Fruit fly (Drosophila melanogaster): Measurements from ENCODE around the gene Rbp6.

The Rbp6 gene

dm6 chr3L:17238129-17238732, at the start of gene Rbp6:
Gene Rbp6 (minus strand): TSS chr3L:17238212.
- no peak for TF ChIP-seq Crg-1 (GFP tag; optimal IDR thresholded peaks at IDR 0.05)
- no peak for TF ChIP-seq cnc (optimal IDR thresholded peaks at IDR 0.05)
- no peak for TF ChIP-seq Hr96 (GFP tag; optimal IDR thresholded peaks at IDR 0.05)
- TF ChIP-seq CG1620 (GFP tag; optimal IDR thresholded peaks at IDR 0.05): no peak
- TF ChIP-seq pad (GFP tag; optimal IDR thresholded peaks at IDR 0.05): no peak
- TF ChIP-seq ovo (GFP tag; optimal IDR thresholded peaks at IDR 0.05): no peak
- no peak for TF ChIP-seq Clk (GFP tag; optimal IDR thresholded peaks at IDR 0.05)
- TF ChIP-seq CG33017 (tag; optimal IDR thresholded peaks at IDR 0.05): no peak
- TF ChIP-seq kay (GFP tag; ENCODE audit: borderline replicate concordance): no peak
- TF ChIP-seq CG14711 (tag; optimal IDR thresholded peaks at IDR 0.05): no peak
- TF ChIP-seq cic (GFP tag; optimal IDR thresholded peaks at IDR 0.05): peak; percentile 57
- peak; percentile 90 for TF ChIP-seq Mnt (GFP tag; optimal IDR thresholded peaks at IDR 0.05)
- peak; percentile 8 for TF ChIP-seq CG7101 (tag; optimal IDR thresholded peaks at IDR 0.05)
- TF ChIP-seq CG11617 (GFP tag; optimal IDR thresholded peaks at IDR 0.05): no peak
- peak; percentile 35 for TF ChIP-seq tj (GFP tag; optimal IDR thresholded peaks at IDR 0.05)
- TF ChIP-seq bab1 (GFP tag; optimal IDR thresholded peaks at IDR 0.05): no peak
- peak; percentile 37 for TF ChIP-seq CG12768 (GFP tag; optimal IDR thresholded peaks at IDR 0.05)
- no peak for TF ChIP-seq CG5204 (GFP tag; optimal IDR thresholded peaks at IDR 0.05)
- no peak for TF ChIP-seq toe (GFP tag; optimal IDR thresholded peaks at IDR 0.05)
- TF ChIP-seq CG7045 (GFP tag; optimal IDR thresholded peaks at IDR 0.05): no peak

- TF ChIP-seq CG12768 (GFP tag; optimal IDR thresholded peaks at IDR 0.05) (no peak), CG11617 (GFP tag; optimal IDR thresholded peaks at IDR 0.05) (no peak), CG1620 (GFP tag; optimal IDR thresholded peaks at IDR 0.05) (no peak), CG5204 (GFP tag; optimal IDR thresholded peaks at IDR 0.05) (no peak), ovo (GFP tag; optimal IDR thresholded peaks at IDR 0.05) (no peak), Mnt (GFP tag; optimal IDR thresholded peaks at IDR 0.05) (no peak), toe (GFP tag; optimal IDR thresholded peaks at IDR 0.05) (no peak), CG7101 (tag; optimal IDR thresholded peaks at IDR 0.05) (no peak), Clk (GFP tag; optimal IDR thresholded peaks at IDR 0.05) (no peak), cnc (optimal IDR thresholded peaks at IDR 0.05) (no peak), Hr96 (GFP tag; optimal IDR thresholded peaks at IDR 0.05) (no peak), tj (GFP tag; optimal IDR thresholded peaks at IDR 0.05) (no peak), CG33017 (tag; optimal IDR thresholded peaks at IDR 0.05) (no peak), bab1 (GFP tag; optimal IDR thresholded peaks at IDR 0.05) (no peak), cic (GFP tag; optimal IDR thresholded peaks at IDR 0.05) (no peak), Crg-1 (GFP tag; optimal IDR thresholded peaks at IDR 0.05) (no peak)
Observed at dm6 chr3L:17269463-17269862, 31.5 kb upstream of the Rbp6 start.

- no peak for TF ChIP-seq ovo (GFP tag; optimal IDR thresholded peaks at IDR 0.05)
- no peak for TF ChIP-seq bab1 (GFP tag; optimal IDR thresholded peaks at IDR 0.05)
- TF ChIP-seq Hr96 (GFP tag; optimal IDR thresholded peaks at IDR 0.05): no peak
- TF ChIP-seq cnc (optimal IDR thresholded peaks at IDR 0.05): no peak
- no peak for TF ChIP-seq Mnt (GFP tag; optimal IDR thresholded peaks at IDR 0.05)
- no peak for TF ChIP-seq CG7045 (GFP tag; optimal IDR thresholded peaks at IDR 0.05)
- TF ChIP-seq CG14711 (tag; optimal IDR thresholded peaks at IDR 0.05): no peak
- no peak for TF ChIP-seq CG33017 (tag; optimal IDR thresholded peaks at IDR 0.05)
- TF ChIP-seq pad (GFP tag; optimal IDR thresholded peaks at IDR 0.05): no peak
- no peak for TF ChIP-seq Clk (GFP tag; optimal IDR thresholded peaks at IDR 0.05)
Observed at dm6 chr3L:17264116-17264515, 26.1 kb upstream of the Rbp6 start, which contains the start of gene CG13723. Gene CG13723 (plus strand): TSS chr3L:17264416.

dm6 chr3L:17257199-17257598, 19.2 kb upstream of the Rbp6 start:
- TF ChIP-seq CG12768 (GFP tag; optimal IDR thresholded peaks at IDR 0.05) (no peak), Clk (GFP tag; optimal IDR thresholded peaks at IDR 0.05) (no peak), CG11617 (GFP tag; optimal IDR thresholded peaks at IDR 0.05) (no peak), CG33017 (tag; optimal IDR thresholded peaks at IDR 0.05) (no peak), Mnt (GFP tag; optimal IDR thresholded peaks at IDR 0.05) (no peak), tj (GFP tag; optimal IDR thresholded peaks at IDR 0.05) (no peak), CG7045 (GFP tag; optimal IDR thresholded peaks at IDR 0.05) (peak; percentile 51), CG14711 (tag; optimal IDR thresholded peaks at IDR 0.05) (no peak), CG5204 (GFP tag; optimal IDR thresholded peaks at IDR 0.05) (peak; percentile 7), ovo (GFP tag; optimal IDR thresholded peaks at IDR 0.05) (no peak), Hr96 (GFP tag; optimal IDR thresholded peaks at IDR 0.05) (peak; percentile 20), kay (GFP tag; ENCODE audit: borderline replicate concordance) (no peak), cnc (optimal IDR thresholded peaks at IDR 0.05) (no peak), CG1620 (GFP tag; optimal IDR thresholded peaks at IDR 0.05) (no peak), bab1 (GFP tag; optimal IDR thresholded peaks at IDR 0.05) (no peak), pad (GFP tag; optimal IDR thresholded peaks at IDR 0.05) (no peak), Crg-1 (GFP tag; optimal IDR thresholded peaks at IDR 0.05) (no peak), CG7101 (tag; optimal IDR thresholded peaks at IDR 0.05) (no peak), cic (GFP tag; optimal IDR thresholded peaks at IDR 0.05) (no peak), toe (GFP tag; optimal IDR thresholded peaks at IDR 0.05) (peak; percentile 37)

- TF ChIP-seq pad (GFP tag; optimal IDR thresholded peaks at IDR 0.05) (peak; percentile 67), ovo (GFP tag; optimal IDR thresholded peaks at IDR 0.05) (no peak)
Observed at dm6 chr3L:17253887-17254581, 16.0 kb upstream of the Rbp6 start, which contains the start of gene CG6497. Gene CG6497 (minus strand): TSS chr3L:17253937.

- TF ChIP-seq CG7045 (GFP tag; optimal IDR thresholded peaks at IDR 0.05) (no peak), toe (GFP tag; optimal IDR thresholded peaks at IDR 0.05) (no peak), CG7101 (tag; optimal IDR thresholded peaks at IDR 0.05) (no peak), tj (GFP tag; optimal IDR thresholded peaks at IDR 0.05) (no peak), Hr96 (GFP tag; optimal IDR thresholded peaks at IDR 0.05) (no peak)
Observed at dm6 chr3L:17245594-17245993, 7.6 kb upstream of the Rbp6 start.
